Fruit fly (Drosophila melanogaster): ENCODE data around the gene CG33178.

Gene CG33178

dm6 chrX:15120116-15120515 is 37.5 kb downstream of the CG33178 start (continued):
- no peak for TF ChIP-seq CG8290 (GFP tag; optimal IDR thresholded peaks at IDR 0.05)
- peak in 1 of 2 experiments; percentile 75 for TF ChIP-seq CG8290 (tag; optimal IDR thresholded peaks at IDR 0.05)
- no peak for TF ChIP-seq vnd (GFP tag; IDR thresholded peaks at IDR 0.05; ENCODE audit: partially characterized antibody)
- TF ChIP-seq CG11085 (GFP tag; IDR thresholded peaks at IDR 0.05), result no peak
- TF ChIP-seq CG18599 (GFP tag; optimal IDR thresholded peaks at IDR 0.05), result peak; percentile 54
- no peak for TF ChIP-seq otp (GFP tag; IDR thresholded peaks at IDR 0.05)
- no peak for TF ChIP-seq chn (GFP tag; optimal IDR thresholded peaks at IDR 0.05)
- no peak for TF ChIP-seq CG30020 (tag; optimal IDR thresholded peaks at IDR 0.05)
- no peak for TF ChIP-seq CG17802 (tag; optimal IDR thresholded peaks at IDR 0.05)
- TF ChIP-seq ttk (GFP tag; IDR thresholded peaks at IDR 0.05), result 0 out of 2 replicates have a peak, but pooled peaks have one; percentile 15
- TF ChIP-seq CG17612 (GFP tag; IDR thresholded peaks at IDR 0.05), result no peak
- no peak for TF ChIP-seq CkIIα-i1 (GFP tag; IDR thresholded peaks at IDR 0.05)
- TF ChIP-seq CG1602 (GFP tag; optimal IDR thresholded peaks at IDR 0.05), result no peak
- TF ChIP-seq CG6765 (GFP tag; optimal IDR thresholded peaks at IDR 0.05), result no peak
- TF ChIP-seq Pdp1 (GFP tag; optimal IDR thresholded peaks at IDR 0.05), result peak; percentile 21 to 26
- TF ChIP-seq danr (GFP tag; IDR thresholded peaks at IDR 0.05), result no peak
- no peak for TF ChIP-seq CG14667 (GFP tag; IDR thresholded peaks at IDR 0.05)
- no peak for TF ChIP-seq nom (GFP tag; optimal IDR thresholded peaks at IDR 0.05)
- peak; percentile 48 for TF ChIP-seq Fer3 (tag; optimal IDR thresholded peaks at IDR 0.05)
- no peak for TF ChIP-seq mirr (GFP tag; optimal IDR thresholded peaks at IDR 0.05)
- peak; percentile 24 for TF ChIP-seq maf-S (GFP tag; optimal IDR thresholded peaks at IDR 0.05)
- no peak for TF ChIP-seq chm (GFP tag; IDR thresholded peaks at IDR 0.05)
- no peak for TF ChIP-seq da (GFP tag; optimal IDR thresholded peaks at IDR 0.05)
- no peak for TF ChIP-seq tx (GFP tag; optimal IDR thresholded peaks at IDR 0.05)
- no peak for TF ChIP-seq CG2202 (tag; optimal IDR thresholded peaks at IDR 0.05)
- peak; percentile 43 for TF ChIP-seq CG31441 (GFP tag; IDR thresholded peaks at IDR 0.05)
- peak; percentile 27 to 33 for TF ChIP-seq dpn (GFP tag; optimal IDR thresholded peaks at IDR 0.05)
- TF ChIP-seq Ets65A (GFP tag), result no peak
- no peak for TF ChIP-seq prd (optimal IDR thresholded peaks at IDR 0.05)
- TF ChIP-seq prd (GFP tag; IDR thresholded peaks at IDR 0.05), result peak; percentile 47; the same call in 1 of the 3 replicates
- TF ChIP-seq fru (optimal IDR thresholded peaks at IDR 0.05), result no peak
- TF ChIP-seq CG15514 (GFP tag; optimal IDR thresholded peaks at IDR 0.05), result peak; percentile 38
- TF ChIP-seq CG13624 (GFP tag; optimal IDR thresholded peaks at IDR 0.05), result peak; percentile 33
- TF ChIP-seq CG1024 (GFP tag; IDR thresholded peaks at IDR 0.05), result no peak
- peak; percentile 28 for TF ChIP-seq CG7786 (GFP tag; optimal IDR thresholded peaks at IDR 0.05)
- peak; percentile 34 for TF ChIP-seq HHEX (GFP tag; optimal IDR thresholded peaks at IDR 0.05)
- no peak for TF ChIP-seq CG18764 (GFP tag; optimal IDR thresholded peaks at IDR 0.05)
- no peak for TF ChIP-seq Ravus (GFP tag; IDR thresholded peaks at IDR 0.05)
- no peak for TF ChIP-seq stc (GFP tag; IDR thresholded peaks at IDR 0.05)
- TF ChIP-seq CG10209 (GFP tag; optimal IDR thresholded peaks at IDR 0.05), result peak; percentile 21
- TF ChIP-seq CrebB (tag; optimal IDR thresholded peaks at IDR 0.05), result peak; percentile 6
- no peak for TF ChIP-seq Camta (GFP tag; optimal IDR thresholded peaks at IDR 0.05)
- no peak for TF ChIP-seq gfzf (GFP tag; optimal IDR thresholded peaks at IDR 0.05)
- no peak for TF ChIP-seq CG7745 (tag; optimal IDR thresholded peaks at IDR 0.05)
- no peak for TF ChIP-seq CG11696 (GFP tag; IDR thresholded peaks at IDR 0.05)
- TF ChIP-seq CG10147 (GFP tag; optimal IDR thresholded peaks at IDR 0.05), result peak; percentile 71
- TF ChIP-seq CG11723 (GFP tag; optimal IDR thresholded peaks at IDR 0.05), result no peak
- no peak for TF ChIP-seq CG7928 (GFP tag; optimal IDR thresholded peaks at IDR 0.05)
- TF ChIP-seq CG15073 (GFP tag; optimal IDR thresholded peaks at IDR 0.05), result no peak
- TF ChIP-seq wdn (GFP tag; IDR thresholded peaks at IDR 0.05), result peak; percentile 36; the same call in 1 of the 2 replicates
- 0 out of 2 replicates have a peak, but pooled peaks have one; percentile 27 for TF ChIP-seq gsb (GFP tag; IDR thresholded peaks at IDR 0.05)
- no peak for TF ChIP-seq Scr (GFP tag; IDR thresholded peaks at IDR 0.05; ENCODE audit: partially characterized antibody)
- TF ChIP-seq CG13775 (GFP tag; optimal IDR thresholded peaks at IDR 0.05), result no peak

Data from whole organism, embryonic.